Worm (Caenorhabditis elegans) whole organism, L4 larva: ENCODE measurements around the gene sip-1.

Source experiments
- ama-1 ChIP-seq: fragments of 150-350 bp; optimal IDR thresholded peaks from 2 replicates; lab custom pipeline; 2014; ENCODE audit warnings: inconsistent platforms, mixed read lengths
- hlh-30 ChIP-seq: sonication (generic microtip); optimal IDR thresholded peaks from 2 replicates; lab custom pipeline; 2017; ENCODE audit warnings: antibody characterized with exemption, mild to moderate bottlenecking, missing genetic modification characterization, missing compliant biosample characterization; ENCODE audit not compliant: insufficient read depth
- hmg-1.1 ChIP-seq: fragments of 200-800 bp; sonication (Bioruptor generic); IDR thresholded peaks from 2 replicates; pipeline ENCODE4 v1.3.6; 2022; ENCODE audit warnings: missing genetic modification reagents, missing genetic modification characterization, missing compliant biosample characterization
- nhr-11 ChIP-seq: fragments of 150-350 bp; optimal IDR thresholded peaks from 2 replicates; lab custom pipeline; 2014; ENCODE audit warnings: missing biosample characterization, missing genetic modification characterization
- nhr-111 ChIP-seq: fragments of 200-800 bp; sonication (Bioruptor generic); optimal IDR thresholded peaks from 2 replicates; lab custom pipeline; 2018; ENCODE audit warnings: mild to moderate bottlenecking, missing genetic modification characterization, missing compliant biosample characterization
- nhr-76 ChIP-seq: fragments of 150-350 bp; optimal IDR thresholded peaks from 2 replicates; lab custom pipeline; 2014; ENCODE audit warnings: missing biosample characterization, missing genetic modification characterization
- pha-4 ChIP-seq, 2 experiments: fragments of 150-350 bp in 1 of 2; fragments of 200-800 bp in 1 of 2; sonication (Bioruptor generic) in 1 of 2; IDR thresholded peaks in 1 of 2; optimal IDR thresholded peaks in 1 of 2; 2 replicates each; pipeline versions ENCODE4 v1.3.6 to Lab custom; 2014 to 2022; ENCODE audit warnings: missing genetic modification characterization in 2 of 2, missing genetic modification reagents in 2 of 2, missing biosample characterization in 1 of 2, missing compliant biosample characterization in 1 of 2
- pqm-1 ChIP-seq: sonication (generic microtip); optimal IDR thresholded peaks from 2 replicates; lab custom pipeline; 2017; ENCODE audit warnings: missing biosample characterization, missing genetic modification characterization
- rbr-2 ChIP-seq: sonication (generic microtip); optimal IDR thresholded peaks from 2 replicates; lab custom pipeline; 2016; ENCODE audit warnings: missing genotype, missing genetic modification characterization, missing compliant biosample characterization
- sdz-12 ChIP-seq: fragments of 200-800 bp; sonication (Bioruptor generic); optimal IDR thresholded peaks from 2 replicates; lab custom pipeline; 2018; ENCODE audit warnings: mild to moderate bottlenecking, missing genetic modification characterization, missing compliant biosample characterization
- tag-97 ChIP-seq: fragments of 200-800 bp; sonication (Bioruptor generic); IDR thresholded peaks from 2 replicates; pipeline ENCODE4 v1.3.6; 2022; ENCODE audit warnings: missing genetic modification characterization, missing compliant biosample characterization
- zag-1 ChIP-seq: fragments of 150-350 bp; optimal IDR thresholded peaks from 2 replicates; lab custom pipeline; 2014; ENCODE audit warnings: missing biosample characterization, missing genetic modification characterization

DNA sequence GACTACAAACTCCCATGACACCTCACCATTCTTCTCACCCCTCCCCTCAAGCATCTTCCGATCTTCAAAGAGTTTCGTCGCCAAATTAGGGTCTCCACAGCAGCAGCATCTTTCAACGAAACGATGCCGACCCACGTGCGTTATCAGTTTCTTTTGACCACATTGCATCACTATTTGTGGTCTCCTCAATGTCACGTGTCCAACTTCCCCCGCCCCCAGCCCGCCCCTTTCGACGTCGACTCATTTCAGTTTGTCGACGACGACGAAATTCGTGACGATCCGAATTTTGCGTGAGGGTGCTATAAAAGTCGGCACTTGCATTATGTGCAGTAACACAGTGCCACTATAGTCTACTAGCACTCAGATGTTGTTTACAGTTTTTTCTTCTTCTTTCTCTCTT, 27.6 kb upstream of the sip-1 start:
- TF ChIP-seq pqm-1 (tag; lab: Kevin White, UChicago) (peak; percentile 35), hmg-1.1 (GFP tag; lab: Robert Waterston, UW) (0 out of 2 replicates have a peak, but pooled peaks have one; percentile 40), zag-1 (tag; lab: Kevin White, UChicago) (no peak), hlh-30 (peak; percentile 80), rbr-2 (tag; lab: Kevin White, UChicago) (no peak), nhr-11 (tag; lab: Kevin White, UChicago) (no peak), nhr-111 (GFP tag; lab: Kevin White, UChicago) (no peak), ama-1 (lab: Kevin White, UChicago) (no peak), pha-4 (GFP tag; IDR thresholded peaks at IDR 0.05; lab: Robert Waterston, UW) (0 out of 2 replicates have a peak, but pooled peaks have one; percentile 46), pha-4 (tag; optimal IDR thresholded peaks at IDR 0.05; lab: Kevin White, UChicago) (no peak), sdz-12 (GFP tag; lab: Kevin White, UChicago) (no peak), tag-97 (GFP tag; lab: Robert Waterston, UW) (no peak), nhr-76 (tag; lab: Kevin White, UChicago) (no peak)
